Worm (Caenorhabditis elegans) whole organism, late embryonic: ENCODE data around the gene clec-238.
"Not testable (repeated sequence)": the region's sequence is repeated elsewhere in the genome, so short reads cannot be mapped to it uniquely, and the experiment has no call there.

Experiments used
- Y22D7AL.16 ChIP-seq: sonication (generic microtip); optimal IDR thresholded peaks from 2 replicates; lab custom pipeline; 2016; ENCODE audit warnings: missing genetic modification characterization, missing compliant biosample characterization
- ama-1 ChIP-seq: fragments of 150-350 bp; optimal IDR thresholded peaks from 2 replicates; lab custom pipeline; 2014
- ceh-22 ChIP-seq: sonication (generic microtip); optimal IDR thresholded peaks from 2 replicates; lab custom pipeline; 2017; ENCODE audit warnings: missing biosample characterization, missing genetic modification characterization
- odd-2 ChIP-seq: sonication (generic microtip); optimal IDR thresholded peaks from 2 replicates; lab custom pipeline; 2017; ENCODE audit warnings: antibody characterized with exemption, mild to moderate bottlenecking, missing genetic modification characterization, missing compliant biosample characterization
- pha-4 ChIP-seq: fragments of 150-350 bp; optimal IDR thresholded peaks from 2 replicates; lab custom pipeline; 2018; ENCODE audit warnings: missing biosample characterization, missing genetic modification reagents, missing genetic modification characterization
- unc-3 ChIP-seq, 2 experiments: fragments of 200-800 bp in 1 of 2; sonication (Bioruptor generic) in 1 of 2; sonication (generic microtip) in 1 of 2; conservative IDR thresholded peaks in 1 of 2; optimal IDR thresholded peaks in 1 of 2; 2 replicates each; pipeline versions ENCODE4 v1.3.6 to Lab custom; 2016 to 2022; ENCODE audit warnings: missing compliant biosample characterization in 2 of 2, missing genetic modification characterization in 2 of 2, missing genetic modification reagents in 1 of 2
- unc-55 ChIP-seq: sonication (generic microtip); optimal IDR thresholded peaks from 2 replicates; lab custom pipeline; 2017; ENCODE audit warnings: missing biosample characterization, missing genetic modification reagents, missing genetic modification characterization

- not testable (repeated sequence) for TF ChIP-seq ama-1 (lab: Kevin White, UChicago); odd-2 (tag; lab: Kevin White, UChicago); ceh-22 (tag; lab: Kevin White, UChicago); Y22D7AL.16 (tag; lab: Kevin White, UChicago); pha-4 (tag; lab: Kevin White, UChicago); unc-3 (GFP tag; conservative IDR thresholded peaks at IDR 0.05; lab: Robert Waterston, UW); unc-3 (tag; optimal IDR thresholded peaks at IDR 0.05; lab: Kevin White, UChicago); unc-55 (GFP tag; lab: Kevin White, UChicago)
Observed at ce11 chrV:16948011-16948410, 3.6 kb upstream of the clec-238 start, which contains the start of gene fbxa-112.
